Fruit fly (Drosophila melanogaster) whole organism, embryonic: ENCODE measurements around the gene Gr2a.
A peak's percentile ranks its signal among the peaks of the same experiment; 100 is the strongest.

ENCODE experiments used
- CG10209 ChIP-seq: fragments of 200-800 bp; sonication (Bioruptor generic); optimal IDR thresholded peaks from 3 replicates; lab custom pipeline; 2017; ENCODE audit warnings: missing biosample characterization, mild to moderate bottlenecking, missing genetic modification characterization, missing genetic modification reagents
- CG10654 ChIP-seq: fragments of 200-800 bp; sonication (Bioruptor generic); optimal IDR thresholded peaks from 2 replicates; lab custom pipeline; 2016; ENCODE audit warnings: missing biosample characterization, missing genetic modification characterization
- CG10959 ChIP-seq: fragments of 200-800 bp; sonication (Bioruptor generic); IDR thresholded peaks from 2 replicates; pipeline ENCODE4 v1.3.6; 2022; ENCODE audit warnings: missing biosample characterization, missing genetic modification characterization
- CG12236 ChIP-seq: fragments of 200-800 bp; sonication (Bioruptor generic); optimal IDR thresholded peaks from 2 replicates; lab custom pipeline; 2016; ENCODE audit warnings: missing biosample characterization, missing genetic modification characterization
- CG12942 ChIP-seq: fragments of 200-800 bp; sonication (Bioruptor generic); optimal IDR thresholded peaks from 3 replicates; lab custom pipeline; 2016; ENCODE audit warnings: missing biosample characterization, missing genetic modification characterization
- CG14050 ChIP-seq: fragments of 200-800 bp; sonication (Bioruptor generic); IDR thresholded peaks from 3 replicates; pipeline ENCODE4 v1.3.6; 2022; ENCODE audit warnings: missing biosample characterization, missing genetic modification characterization
- CG14860 ChIP-seq: fragments of 200-800 bp; sonication (Bioruptor generic); IDR thresholded peaks from 3 replicates; pipeline ENCODE4 v1.3.6; 2022; ENCODE audit warnings: missing biosample characterization, missing genetic modification characterization; ENCODE audit not compliant: partially characterized antibody
- CG15269 ChIP-seq: fragments of 200-800 bp; sonication (Bioruptor generic); optimal IDR thresholded peaks from 2 replicates; lab custom pipeline; 2018; ENCODE audit warnings: missing biosample characterization, mild to moderate bottlenecking, missing genetic modification characterization, moderate library complexity
- CG17912 ChIP-seq: fragments of 200-800 bp; sonication (Bioruptor generic); optimal IDR thresholded peaks from 2 replicates; lab custom pipeline; 2018; ENCODE audit warnings: missing biosample characterization, mild to moderate bottlenecking, missing genetic modification characterization
- CG1792 ChIP-seq: fragments of 200-800 bp; sonication (Bioruptor generic); optimal IDR thresholded peaks from 2 replicates; lab custom pipeline; 2016; ENCODE audit warnings: missing biosample characterization, missing genetic modification characterization
- CG31224 ChIP-seq: fragments of 200-800 bp; sonication (Bioruptor generic); IDR thresholded peaks from 2 replicates; pipeline ENCODE4 v1.3.6; 2022; ENCODE audit warnings: missing biosample characterization, missing genetic modification characterization
- CG4707 ChIP-seq: fragments of 200-800 bp; sonication (Bioruptor generic); optimal IDR thresholded peaks from 2 replicates; lab custom pipeline; 2018; ENCODE audit warnings: missing biosample characterization, mild to moderate bottlenecking, missing genetic modification characterization, moderate library complexity
- CG6683 ChIP-seq: fragments of 200-800 bp; sonication (Bioruptor generic); optimal IDR thresholded peaks from 2 replicates; lab custom pipeline; 2017; ENCODE audit warnings: missing biosample characterization, mild to moderate bottlenecking, missing genetic modification characterization, missing genetic modification reagents
- CG6791 ChIP-seq: fragments of 200-800 bp; sonication (Bioruptor generic); IDR thresholded peaks from 3 replicates; pipeline ENCODE4 v1.3.6; 2022; ENCODE audit warnings: missing biosample characterization, missing genetic modification characterization; ENCODE audit not compliant: partially characterized antibody
- CG7987 ChIP-seq: fragments of 200-800 bp; sonication (Bioruptor generic); optimal IDR thresholded peaks from 2 replicates; lab custom pipeline; 2018; ENCODE audit warnings: missing biosample characterization, mild to moderate bottlenecking, missing genetic modification characterization, moderate library complexity
- Doc3 ChIP-seq: fragments of 200-800 bp; sonication (Bioruptor generic); IDR thresholded peaks from 3 replicates; pipeline ENCODE4 v1.3.6; 2022; ENCODE audit warnings: missing biosample characterization, missing genetic modification characterization; ENCODE audit not compliant: partially characterized antibody
- Drgx ChIP-seq: fragments of 200-800 bp; sonication (Bioruptor generic); IDR thresholded peaks from 2 replicates; pipeline ENCODE4 v1.3.6; 2022; ENCODE audit warnings: missing biosample characterization, missing genetic modification characterization
- Eip74EF ChIP-seq, 2 experiments: fragments of 200-800 bp in 1 of 2; fragments of >200 bp in 1 of 2; sonication (Bioruptor generic) in 1 of 2; optimal IDR thresholded peaks; 2 replicates each; lab custom pipeline; 2017 to 2019; ENCODE audit warnings: missing biosample characterization in 2 of 2, missing genetic modification characterization in 2 of 2, mild to moderate bottlenecking in 1 of 2, moderate library complexity in 1 of 2
- GATAe ChIP-seq: fragments of 200-800 bp; sonication (Bioruptor generic); conservative IDR thresholded peaks from 2 replicates; pipeline ENCODE4 v1.3.6; 2022; ENCODE audit warnings: missing biosample characterization, missing genetic modification characterization
- HLH3B ChIP-seq: fragments of 200-800 bp; sonication (Bioruptor generic); IDR thresholded peaks from 2 replicates; pipeline ENCODE4 v1.3.6; 2022; ENCODE audit warnings: missing biosample characterization, missing genetic modification characterization
- HLH54F ChIP-seq: fragments of 200-800 bp; sonication (Bioruptor generic); optimal IDR thresholded peaks from 3 replicates; lab custom pipeline; 2016; ENCODE audit warnings: missing biosample characterization, missing genetic modification characterization
- Hey ChIP-seq: fragments of 200-800 bp; sonication (Bioruptor generic); optimal IDR thresholded peaks from 3 replicates; lab custom pipeline; 2018; ENCODE audit warnings: missing biosample characterization, mild to moderate bottlenecking, missing genetic modification characterization
- Hmr ChIP-seq: fragments of 200-800 bp; sonication (Bioruptor generic); optimal IDR thresholded peaks from 3 replicates; lab custom pipeline; 2017; ENCODE audit warnings: mild to moderate bottlenecking, missing biosample characterization, missing genetic modification reagents, missing genetic modification characterization
- Hmx ChIP-seq: fragments of 200-800 bp; sonication (Bioruptor generic); optimal IDR thresholded peaks from 2 replicates; lab custom pipeline; 2016; ENCODE audit warnings: missing biosample characterization, missing genetic modification characterization
- Lpt ChIP-seq: fragments of >200 bp; optimal IDR thresholded peaks from 2 replicates; lab custom pipeline; 2018; ENCODE audit warnings: missing biosample characterization, missing genetic modification characterization
- MBD-R2 ChIP-seq: fragments of 200-800 bp; sonication (Bioruptor generic); IDR thresholded peaks from 2 replicates; pipeline ENCODE4 v1.3.6; 2022; ENCODE audit warnings: missing biosample characterization, missing genetic modification characterization
- Mad ChIP-seq: fragments of 200-800 bp; sonication (Bioruptor generic); optimal IDR thresholded peaks from 2 replicates; lab custom pipeline; 2016; ENCODE audit warnings: missing biosample characterization, missing genetic modification characterization
- Myb ChIP-seq: fragments of 200-800 bp; sonication (Bioruptor generic); optimal IDR thresholded peaks from 2 replicates; lab custom pipeline; 2016; ENCODE audit warnings: missing biosample characterization, missing genetic modification characterization
- Ptx1 ChIP-seq: fragments of 200-800 bp; sonication (Bioruptor generic); IDR thresholded peaks from 2 replicates; pipeline ENCODE4 v1.3.6; 2022; ENCODE audit warnings: missing biosample characterization, missing genetic modification characterization
- Ssrp ChIP-seq: fragments of 200-800 bp; sonication (Bioruptor generic); optimal IDR thresholded peaks from 2 replicates; lab custom pipeline; 2018; ENCODE audit warnings: missing biosample characterization, mild to moderate bottlenecking, missing genetic modification characterization, moderate library complexity
- Taf1 ChIP-seq: fragments of 200-800 bp; sonication (Bioruptor generic); IDR thresholded peaks from 2 replicates; pipeline ENCODE4 v1.3.6; 2022; ENCODE audit warnings: missing biosample characterization, missing genetic modification characterization
- Tbp ChIP-seq: fragments of >200 bp; optimal IDR thresholded peaks from 2 replicates; lab custom pipeline; 2018; ENCODE audit warnings: missing biosample characterization, missing genetic modification characterization
- amos ChIP-seq: fragments of 200-800 bp; sonication (Bioruptor generic); IDR thresholded peaks from 2 replicates; pipeline ENCODE4 v1.3.6; 2022; ENCODE audit warnings: missing biosample characterization, missing genetic modification characterization; ENCODE audit not compliant: partially characterized antibody
- bowl ChIP-seq: fragments of 200-800 bp; sonication (Bioruptor generic); IDR thresholded peaks from 2 replicates; pipeline ENCODE4 v1.3.6; 2022; ENCODE audit warnings: missing biosample characterization, missing genetic modification characterization
- cg ChIP-seq: fragments of 200-800 bp; sonication (Bioruptor generic); optimal IDR thresholded peaks from 3 replicates; lab custom pipeline; 2019; ENCODE audit warnings: missing biosample characterization, mild to moderate bottlenecking, missing genetic modification characterization, moderate library complexity
- crc ChIP-seq: fragments of 200-800 bp; sonication (Bioruptor generic); optimal IDR thresholded peaks from 2 replicates; lab custom pipeline; 2016; ENCODE audit warnings: missing biosample characterization, missing genetic modification characterization
- crol ChIP-seq: fragments of 200-800 bp; sonication (Bioruptor generic); IDR thresholded peaks from 2 replicates; pipeline ENCODE4 v1.3.6; 2022; ENCODE audit warnings: missing biosample characterization, missing genetic modification characterization
- eve ChIP-seq, 2 experiments: fragments of >200 bp; optimal IDR thresholded peaks; 2 replicates each; lab custom pipeline; 2017; ENCODE audit warnings: missing biosample characterization in 2 of 2, missing genetic modification characterization in 2 of 2
- lmd ChIP-seq: fragments of 200-800 bp; sonication (Bioruptor generic); IDR thresholded peaks from 2 replicates; pipeline ENCODE4 v1.3.6; 2022; ENCODE audit warnings: missing biosample characterization, missing genetic modification characterization
- nerfin-1 ChIP-seq: fragments of 200-800 bp; sonication (Bioruptor generic); optimal IDR thresholded peaks from 3 replicates; lab custom pipeline; 2019; ENCODE audit warnings: missing biosample characterization, mild to moderate bottlenecking, missing genetic modification characterization, moderate library complexity
- odd ChIP-seq: fragments of 200-800 bp; sonication (Bioruptor generic); optimal IDR thresholded peaks from 2 replicates; lab custom pipeline; 2017; ENCODE audit warnings: missing biosample characterization, mild to moderate bottlenecking, missing genetic modification characterization
- org-1 ChIP-seq: fragments of 200-800 bp; sonication (Bioruptor generic); optimal IDR thresholded peaks from 2 replicates; lab custom pipeline; 2017; ENCODE audit warnings: missing biosample characterization, missing genetic modification characterization
- pfk ChIP-seq: fragments of 200-800 bp; sonication (Bioruptor generic); optimal IDR thresholded peaks from 2 replicates; lab custom pipeline; 2018; ENCODE audit warnings: missing biosample characterization, mild to moderate bottlenecking, missing genetic modification characterization, moderate library complexity
- pho ChIP-seq: fragments of 200-800 bp; sonication (Bioruptor generic); optimal IDR thresholded peaks from 2 replicates; lab custom pipeline; 2016; ENCODE audit warnings: missing biosample characterization, missing genetic modification characterization
- pros ChIP-seq: fragments of 200-800 bp; sonication (Bioruptor generic); optimal IDR thresholded peaks from 3 replicates; lab custom pipeline; 2019; ENCODE audit warnings: missing biosample characterization, mild to moderate bottlenecking, missing genetic modification characterization, moderate library complexity
- sisA ChIP-seq: fragments of 200-800 bp; sonication (Bioruptor generic); IDR thresholded peaks from 2 replicates; pipeline ENCODE4 v1.3.6; 2022; ENCODE audit warnings: missing biosample characterization, missing genetic modification characterization
- slou ChIP-seq: fragments of 200-800 bp; sonication (Bioruptor generic); optimal IDR thresholded peaks from 3 replicates; lab custom pipeline; 2016; ENCODE audit warnings: missing biosample characterization, missing genetic modification characterization
- wek ChIP-seq: fragments of 200-800 bp; sonication (Bioruptor generic); optimal IDR thresholded peaks from 3 replicates; lab custom pipeline; 2018; ENCODE audit warnings: missing biosample characterization, mild to moderate bottlenecking, missing genetic modification characterization, moderate library complexity
- wor ChIP-seq: fragments of 200-800 bp; sonication (Bioruptor generic); IDR thresholded peaks from 2 replicates; pipeline ENCODE4 v1.3.6; 2022; ENCODE audit warnings: missing biosample characterization, missing genetic modification characterization

Gene Gr2a

dm6 chrX:1482840-1483518, 30.7 kb downstream of the Gr2a start, which contains the start of the genes sta and inc (continued):
- TF ChIP-seq lmd (GFP tag; lab: Robert Waterston, UW) (peak; percentile 32; the same call in 1 of the 2 replicates), GATAe (GFP tag; lab: Robert Waterston, UW) (no peak), CG10959 (no peak), crol (no peak), odd (GFP tag; lab: Kevin White, UChicago) (peak; percentile 69), CG6683 (peak; percentile 56), CG10654 (no peak), Tbp (GFP tag; lab: Kevin White, UChicago) (no peak), Mad (GFP tag; lab: Kevin White, UChicago) (peak; percentile 57), CG14050 (GFP tag; lab: Robert Waterston, UW) (0 out of 3 replicates have a peak, but pooled peaks have one; percentile 30), CG15269 (tag; lab: Kevin White, UChicago) (peak; percentile 60), Ssrp (tag; lab: Kevin White, UChicago) (peak; percentile 25), HLH54F (GFP tag; lab: Kevin White, UChicago) (peak; percentile 28), Doc3 (GFP tag; lab: Robert Waterston, UW) (peak; percentile 42; the same call in 1 of the 3 replicates), cg (GFP tag; lab: Kevin White, UChicago) (no peak), slou (GFP tag; lab: Kevin White, UChicago) (peak; percentile 17), CG17912 (GFP tag; lab: Kevin White, UChicago) (peak; percentile 84), Eip74EF (GFP tag; optimal IDR thresholded peaks at IDR 0.05; lab: Kevin White, UChicago) (peak in 1 of 2 experiments; percentile 90), Taf1 (GFP tag; lab: Robert Waterston, UW) (no peak), bowl (GFP tag; lab: Robert Waterston, UW) (peak; percentile 55; the same call in 1 of the 2 replicates), CG1792 (GFP tag; lab: Kevin White, UChicago) (peak; percentile 53), pfk (no peak), CG12942 (no peak), CG4707 (GFP tag; lab: Kevin White, UChicago) (peak; percentile 52), wor (GFP tag; lab: Robert Waterston, UW) (no peak), Drgx (peak; percentile 43; the same call in 1 of the 2 replicates), org-1 (peak; percentile 59), CG6791 (peak; percentile 61; the same call in 2 of the 3 replicates), sisA (GFP tag; lab: Robert Waterston, UW) (no peak), eve (GFP tag; optimal IDR thresholded peaks at IDR 0.05; lab: Kevin White, UChicago) (no peak), CG14860 (no peak), Hmx (GFP tag; lab: Kevin White, UChicago) (no peak), HLH3B (GFP tag; lab: Robert Waterston, UW) (peak; percentile 31; the same call in 1 of the 2 replicates), Ptx1 (GFP tag; lab: Robert Waterston, UW) (no peak), crc (GFP tag; lab: Kevin White, UChicago) (no peak), Hey (tag; lab: Kevin White, UChicago) (peak; percentile 67), Myb (GFP tag; lab: Kevin White, UChicago) (peak; percentile 78), Hmr (GFP tag; lab: Kevin White, UChicago) (peak; percentile 92), CG31224 (GFP tag; lab: Robert Waterston, UW) (peak; percentile 35), wek (GFP tag; lab: Kevin White, UChicago) (peak; percentile 76), nerfin-1 (peak; percentile 85), CG10209 (GFP tag; lab: Kevin White, UChicago) (peak; percentile 69), Lpt (GFP tag; lab: Kevin White, UChicago) (no peak), CG7987 (GFP tag; lab: Kevin White, UChicago) (peak; percentile 91), MBD-R2 (peak; percentile 61), pho (GFP tag; lab: Kevin White, UChicago) (peak; percentile 42), CG12236 (GFP tag; lab: Kevin White, UChicago) (no peak), pros (peak; percentile 32), amos (peak; percentile 68)
